Fruit fly (Drosophila melanogaster) whole organism, adult: ENCODE measurements around the gene eyg.
A peak's percentile ranks its signal among the peaks of the same experiment; 100 is the strongest.

ENCODE experiments used
- CG11617 ChIP-seq: fragments of 200-800 bp; sonication (Bioruptor generic); optimal IDR thresholded peaks from 2 replicates; lab custom pipeline; 2017; ENCODE audit warnings: mild to moderate bottlenecking, missing biosample characterization, missing genetic modification reagents, missing genetic modification characterization
- CG12768 ChIP-seq: fragments of 200-800 bp; sonication (Bioruptor generic); optimal IDR thresholded peaks from 2 replicates; lab custom pipeline; 2017; ENCODE audit warnings: missing biosample characterization, missing genetic modification characterization, mild to moderate bottlenecking, moderate library complexity, missing genetic modification reagents
- CG14711 ChIP-seq: fragments of 200-800 bp; sonication (Bioruptor generic); optimal IDR thresholded peaks from 2 replicates; lab custom pipeline; 2018; ENCODE audit warnings: missing biosample characterization, mild to moderate bottlenecking, missing genetic modification characterization, moderate library complexity
- CG1620 ChIP-seq: fragments of 200-800 bp; sonication (Bioruptor generic); optimal IDR thresholded peaks from 2 replicates; lab custom pipeline; 2016; ENCODE audit warnings: missing biosample characterization, missing genetic modification characterization
- CG33017 ChIP-seq: fragments of 200-800 bp; sonication (Bioruptor generic); optimal IDR thresholded peaks from 2 replicates; lab custom pipeline; 2018; ENCODE audit warnings: missing biosample characterization, mild to moderate bottlenecking, missing genetic modification characterization, moderate library complexity
- CG5204 ChIP-seq: fragments of 200-800 bp; sonication (Bioruptor generic); optimal IDR thresholded peaks from 2 replicates; lab custom pipeline; 2016; ENCODE audit warnings: missing biosample characterization, missing genetic modification characterization
- CG7045 ChIP-seq: fragments of 200-800 bp; sonication (Bioruptor generic); optimal IDR thresholded peaks from 2 replicates; lab custom pipeline; 2017; ENCODE audit warnings: missing biosample characterization, mild to moderate bottlenecking, missing genetic modification characterization
- CG7101 ChIP-seq: fragments of 200-800 bp; sonication (Bioruptor generic); optimal IDR thresholded peaks from 2 replicates; lab custom pipeline; 2018; ENCODE audit warnings: missing biosample characterization, mild to moderate bottlenecking, missing genetic modification characterization, moderate library complexity
- Clk ChIP-seq: fragments of 200-800 bp; sonication (Bioruptor generic); optimal IDR thresholded peaks from 2 replicates; lab custom pipeline; 2017; ENCODE audit warnings: missing biosample characterization, missing genetic modification characterization
- Crg-1 ChIP-seq: fragments of 200-800 bp; sonication (Bioruptor generic); optimal IDR thresholded peaks from 2 replicates; lab custom pipeline; 2016; ENCODE audit warnings: missing biosample characterization, missing genetic modification characterization
- Hr96 ChIP-seq: fragments of 200-800 bp; sonication (Bioruptor generic); optimal IDR thresholded peaks from 2 replicates; lab custom pipeline; 2016; ENCODE audit warnings: missing biosample characterization, missing genetic modification characterization
- Mnt ChIP-seq: fragments of 200-800 bp; sonication (Bioruptor generic); optimal IDR thresholded peaks from 2 replicates; lab custom pipeline; 2016; ENCODE audit warnings: missing biosample characterization, mild to moderate bottlenecking, missing genetic modification characterization
- bab1 ChIP-seq: fragments of 200-800 bp; sonication (Bioruptor generic); optimal IDR thresholded peaks from 3 replicates; lab custom pipeline; 2019; ENCODE audit warnings: missing biosample characterization, mild to moderate bottlenecking, missing genetic modification characterization, moderate library complexity
- cic ChIP-seq: fragments of 200-800 bp; sonication (Bioruptor generic); optimal IDR thresholded peaks from 2 replicates; lab custom pipeline; 2017; ENCODE audit warnings: missing biosample characterization, mild to moderate bottlenecking, missing genetic modification characterization, moderate library complexity
- cnc ChIP-seq, 2 experiments: fragments of >200 bp; optimal IDR thresholded peaks; 2 replicates each; lab custom pipeline; 2017
- kay ChIP-seq: fragments of 200-800 bp; sonication (Bioruptor generic); peaks from one replicate; lab custom pipeline; 2016; ENCODE audit warnings: missing biosample characterization, missing genetic modification characterization, borderline replicate concordance
- ovo ChIP-seq: fragments of 200-800 bp; sonication (Bioruptor generic); optimal IDR thresholded peaks from 2 replicates; lab custom pipeline; 2016; ENCODE audit warnings: missing biosample characterization, missing genetic modification characterization
- pad ChIP-seq: fragments of 200-800 bp; sonication (Bioruptor generic); optimal IDR thresholded peaks from 3 replicates; lab custom pipeline; 2017; ENCODE audit warnings: missing biosample characterization, missing genetic modification characterization, mild to moderate bottlenecking, moderate library complexity, missing genetic modification reagents
- tj ChIP-seq: fragments of 200-800 bp; sonication (Bioruptor generic); optimal IDR thresholded peaks from 3 replicates; lab custom pipeline; 2017; ENCODE audit warnings: missing biosample characterization, mild to moderate bottlenecking, missing genetic modification characterization, moderate library complexity
- toe ChIP-seq: fragments of 200-800 bp; sonication (Bioruptor generic); optimal IDR thresholded peaks from 2 replicates; lab custom pipeline; 2016; ENCODE audit warnings: missing biosample characterization, missing genetic modification characterization

Gene eyg

dm6 chr3L:12468016-12468415 is at the start of gene eyg:
Gene eyg (minus strand): TSS chr3L:12468021.
- TF ChIP-seq toe (GFP tag; lab: Kevin White, UChicago) (peak; percentile 84), Mnt (GFP tag; lab: Kevin White, UChicago) (peak; percentile 2), pad (peak; percentile 79), ovo (peak; percentile 52), CG14711 (tag; lab: Kevin White, UChicago) (no peak), Crg-1 (GFP tag; lab: Kevin White, UChicago) (no peak), tj (peak; percentile 72)

dm6 chr3L:12515691-12516455 is 48.1 kb upstream of the eyg start:
- TF ChIP-seq tj (no peak), CG5204 (no peak), kay (GFP tag; lab: Kevin White, UChicago) (no peak), CG7045 (peak; percentile 12), cic (GFP tag; lab: Kevin White, UChicago) (peak; percentile 34), CG33017 (no peak), Mnt (GFP tag; lab: Kevin White, UChicago) (peak; percentile 37), Hr96 (no peak), ovo (peak; percentile 99), CG1620 (GFP tag; lab: Kevin White, UChicago) (no peak), bab1 (peak; percentile 10), Crg-1 (GFP tag; lab: Kevin White, UChicago) (no peak), CG7101 (tag; lab: Kevin White, UChicago) (no peak), CG11617 (GFP tag; lab: Kevin White, UChicago) (no peak), pad (peak; percentile 81), toe (GFP tag; lab: Kevin White, UChicago) (no peak), cnc (optimal IDR thresholded peaks at IDR 0.05; lab: Kevin White, UChicago) (peak; percentile 72 to 77), CG14711 (tag; lab: Kevin White, UChicago) (no peak), Clk (no peak), CG12768 (no peak)

- peak; percentile 89 for TF ChIP-seq CG7045
- peak; percentile 91 for TF ChIP-seq Mnt (GFP tag; lab: Kevin White, UChicago)
- TF ChIP-seq CG1620 (GFP tag; lab: Kevin White, UChicago): peak; percentile 97
- peak; percentile 93 for TF ChIP-seq Clk
- no peak for TF ChIP-seq kay (GFP tag; lab: Kevin White, UChicago)
- peak; percentile 97 for TF ChIP-seq CG5204
- peak; percentile 97 for TF ChIP-seq Hr96
- peak; percentile 93 for TF ChIP-seq Crg-1 (GFP tag; lab: Kevin White, UChicago)
- no peak for TF ChIP-seq cnc (optimal IDR thresholded peaks at IDR 0.05; lab: Kevin White, UChicago)
- peak; percentile 78 for TF ChIP-seq CG33017
- TF ChIP-seq CG12768: peak; percentile 94
- peak; percentile 91 for TF ChIP-seq bab1
- peak; percentile 90 for TF ChIP-seq CG7101 (tag; lab: Kevin White, UChicago)
- peak; percentile 98 for TF ChIP-seq toe (GFP tag; lab: Kevin White, UChicago)
- TF ChIP-seq CG11617 (GFP tag; lab: Kevin White, UChicago): peak; percentile 90
- peak; percentile 77 for TF ChIP-seq tj
- TF ChIP-seq pad: peak; percentile 86
- TF ChIP-seq CG14711 (tag; lab: Kevin White, UChicago): peak; percentile 100
- peak; percentile 94 for TF ChIP-seq ovo
- peak; percentile 78 for TF ChIP-seq cic (GFP tag; lab: Kevin White, UChicago)
These were observed 47.0 kb upstream of the eyg start, which contains the start of the genes sti and tral for dm6 chr3L:12514762-12515215. Gene sti (minus strand): TSS chr3L:12514815. Gene tral (plus strand): TSS chr3L:12515059.

dm6 chr3L:12507571-12507970 is 39.8 kb upstream of the eyg start, which contains the start of gene CG10654:
Gene CG10654 (minus strand): TSS chr3L:12507840.
- TF ChIP-seq CG1620 (GFP tag; lab: Kevin White, UChicago) (no peak), CG7101 (tag; lab: Kevin White, UChicago) (no peak), ovo (no peak), pad (no peak), CG12768 (peak; percentile 54)

- TF ChIP-seq Mnt (GFP tag; lab: Kevin White, UChicago) (peak; percentile 6), Hr96 (no peak)
These were observed 39.2 kb upstream of the eyg start for dm6 chr3L:12506963-12507552.

- TF ChIP-seq Crg-1 (GFP tag; lab: Kevin White, UChicago) (no peak), CG7045 (no peak), toe (GFP tag; lab: Kevin White, UChicago) (no peak), Mnt (GFP tag; lab: Kevin White, UChicago) (no peak), Hr96 (no peak), CG12768 (no peak), cic (GFP tag; lab: Kevin White, UChicago) (no peak), CG1620 (GFP tag; lab: Kevin White, UChicago) (no peak), cnc (optimal IDR thresholded peaks at IDR 0.05; lab: Kevin White, UChicago) (no peak), CG5204 (no peak), bab1 (no peak), tj (no peak), Clk (no peak), CG33017 (no peak), CG7101 (tag; lab: Kevin White, UChicago) (no peak)
These were observed 38.2 kb upstream of the eyg start for dm6 chr3L:12505990-12506389.
